Fruit fly (Drosophila melanogaster) whole organism, larva: ENCODE data around the gene dmt.
"Not testable (repeated sequence)": the region's sequence is repeated elsewhere in the genome, so short reads cannot be mapped to it uniquely, and the experiment has no call there.

Experiments used
- noc ChIP-seq: fragments of 200-800 bp; sonication (Bioruptor generic); optimal IDR thresholded peaks from 3 replicates; lab custom pipeline; 2019; ENCODE audit warnings: missing biosample characterization, mild to moderate bottlenecking, missing genetic modification characterization, moderate library complexity

dmt gene

DNA sequence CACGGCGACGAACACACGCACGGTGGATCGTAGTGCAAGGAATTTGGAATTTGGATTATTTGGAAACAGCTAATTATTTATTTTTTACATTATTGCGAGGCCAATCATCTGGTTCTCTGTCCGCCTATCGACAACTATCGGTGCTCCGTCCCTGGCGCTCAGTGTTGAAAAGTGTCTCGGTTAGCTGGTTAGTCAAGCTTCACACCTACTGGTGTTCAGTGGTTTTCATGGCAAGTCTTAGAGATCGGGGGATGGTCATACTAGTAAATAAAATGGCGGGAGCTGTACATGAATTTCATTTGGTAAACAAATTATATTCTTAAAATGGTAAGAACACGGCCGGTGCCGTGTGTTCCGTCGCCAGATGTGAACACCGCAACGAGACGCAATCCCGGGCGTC is at the start of gene dmt, which contains the start of gene trbd:
dmt (plus strand) TSS at position 257 of the 400 bp plus-strand sequence.
trbd (minus strand) TSS at position 152 of the 400 bp plus-strand sequence.
- no peak for TF ChIP-seq noc (tag; lab: Kevin White, UChicago)

DNA sequence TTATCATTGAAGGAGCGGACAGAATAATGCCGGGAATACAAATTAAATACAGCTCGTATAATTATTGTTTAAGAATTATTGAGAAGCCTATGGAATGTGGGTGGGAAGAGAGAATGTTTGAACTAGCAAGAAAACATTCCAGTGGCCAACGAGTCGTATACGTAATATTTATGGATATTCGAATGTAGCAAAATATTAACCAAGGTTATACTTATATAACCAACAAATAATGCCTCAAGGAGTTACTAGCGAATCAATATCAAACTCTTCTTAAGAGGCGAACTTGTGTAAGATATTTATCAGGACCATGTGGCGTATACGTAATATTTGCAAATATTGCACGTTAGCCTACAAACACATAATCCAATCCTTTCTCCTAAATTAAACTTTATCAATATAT is 45.5 kb upstream of the dmt start:
- no peak for TF ChIP-seq noc (tag; lab: Kevin White, UChicago)

DNA sequence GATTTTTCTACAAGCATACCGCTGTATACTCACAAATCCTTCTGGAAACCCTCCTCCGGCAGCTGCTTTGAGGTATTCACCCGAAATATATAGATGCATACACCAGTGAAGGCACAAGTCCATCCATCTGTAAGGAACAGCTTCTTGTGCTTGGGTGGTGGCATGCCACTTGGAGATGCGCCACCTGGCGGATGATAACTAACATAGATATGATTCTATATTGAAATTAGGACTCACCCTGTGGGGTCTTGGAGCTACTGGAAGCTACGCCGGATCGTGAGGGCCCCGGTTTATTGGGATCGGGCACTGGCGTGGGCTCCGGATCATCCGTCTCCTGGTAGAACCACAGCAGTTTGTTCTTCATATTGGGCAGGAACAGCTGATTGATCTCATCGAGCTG is 37.7 kb upstream of the dmt start:
- no peak for TF ChIP-seq noc (tag; lab: Kevin White, UChicago)

DNA sequence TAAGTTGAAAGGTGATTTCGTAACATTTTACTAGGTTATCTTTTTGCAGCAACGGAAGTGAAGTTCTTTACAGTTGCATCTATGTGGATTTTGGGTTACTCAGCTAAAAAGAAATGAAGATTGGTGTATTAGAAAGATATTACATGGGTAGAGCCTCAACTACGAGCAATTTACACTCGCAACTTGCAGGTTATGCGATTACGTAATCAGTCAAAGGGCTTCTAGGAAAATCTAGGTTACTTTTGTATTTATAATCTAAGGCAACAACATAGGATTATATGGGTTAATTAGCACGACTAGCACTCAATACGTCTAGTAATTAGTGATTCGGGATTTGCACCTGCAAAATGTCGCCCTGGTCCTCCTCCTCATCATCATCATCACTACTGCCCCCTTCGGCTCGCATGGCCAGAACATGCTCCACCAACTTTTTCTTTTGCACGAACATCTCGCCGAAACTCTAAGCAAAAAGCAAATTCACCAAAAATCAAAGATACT is 36.7 kb upstream of the dmt start, which contains the start of gene Dhc1:
Dhc1 (minus strand) TSS at position 448 of the 498 bp plus-strand sequence.
- TF ChIP-seq noc (tag; lab: Kevin White, UChicago), result no peak

DNA sequence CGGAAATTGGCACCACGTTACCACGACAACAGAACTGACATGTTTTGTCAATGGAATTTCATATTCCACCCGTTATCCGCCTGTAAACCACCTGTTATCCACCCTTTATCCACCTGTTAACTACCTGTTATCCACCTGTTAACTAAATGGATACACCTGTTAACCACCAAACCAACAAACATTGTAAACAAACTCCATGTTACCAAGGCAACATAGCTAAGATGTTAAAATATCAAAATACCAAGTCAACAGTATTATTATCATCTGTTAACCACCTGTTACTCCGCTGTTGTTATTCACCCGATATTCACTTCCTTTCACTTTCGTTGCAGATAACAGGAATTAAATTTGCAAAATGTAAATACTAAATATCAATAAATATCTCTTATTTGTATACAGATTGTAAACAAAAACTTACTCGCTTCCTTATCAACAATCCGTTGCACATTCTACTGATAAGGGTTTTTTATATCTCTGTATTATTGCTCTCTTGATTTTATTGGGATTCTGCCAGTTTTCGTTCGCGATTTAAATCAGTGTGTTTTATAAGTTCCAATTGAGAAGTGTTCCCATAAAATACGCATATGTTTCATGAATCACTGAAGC is 35.9 kb upstream of the dmt start, which contains the start of gene Nepl12:
Nepl12 (plus strand) TSS at position 556 of the 606 bp plus-strand sequence.
- TF ChIP-seq noc (tag; lab: Kevin White, UChicago), result no peak

DNA sequence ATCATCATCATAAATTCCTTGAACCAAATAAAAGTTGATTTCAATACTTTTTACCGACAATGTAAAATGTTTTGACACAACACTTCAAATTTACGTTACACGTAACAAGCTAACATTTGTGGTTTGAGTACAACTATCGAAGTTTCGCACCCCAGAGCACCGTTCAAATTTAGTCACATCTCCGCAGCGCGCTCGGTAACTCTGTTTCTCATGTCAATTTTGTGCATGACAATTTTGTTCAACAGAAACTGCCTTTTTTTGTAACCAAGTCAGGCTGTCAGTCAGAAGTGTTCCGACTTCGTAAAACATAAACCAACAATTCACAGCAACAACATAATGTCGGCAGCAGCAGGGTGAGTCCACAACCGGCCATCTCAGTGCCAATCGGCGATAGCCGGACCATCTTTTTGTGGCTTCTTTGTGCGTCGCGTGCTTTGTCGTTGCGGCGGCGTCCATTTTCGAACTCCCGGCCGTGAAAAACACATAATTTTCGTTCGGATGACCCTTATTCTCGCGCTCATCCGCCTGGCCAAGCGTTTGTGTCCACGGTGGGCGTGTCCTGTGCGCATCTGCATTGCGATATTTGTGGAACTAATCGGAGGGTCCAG is 33.1 kb upstream of the dmt start, which contains the start of gene p23:
p23 (plus strand) TSS at position 194 of the 608 bp plus-strand sequence.
- TF ChIP-seq noc (tag; lab: Kevin White, UChicago), result no peak

DNA sequence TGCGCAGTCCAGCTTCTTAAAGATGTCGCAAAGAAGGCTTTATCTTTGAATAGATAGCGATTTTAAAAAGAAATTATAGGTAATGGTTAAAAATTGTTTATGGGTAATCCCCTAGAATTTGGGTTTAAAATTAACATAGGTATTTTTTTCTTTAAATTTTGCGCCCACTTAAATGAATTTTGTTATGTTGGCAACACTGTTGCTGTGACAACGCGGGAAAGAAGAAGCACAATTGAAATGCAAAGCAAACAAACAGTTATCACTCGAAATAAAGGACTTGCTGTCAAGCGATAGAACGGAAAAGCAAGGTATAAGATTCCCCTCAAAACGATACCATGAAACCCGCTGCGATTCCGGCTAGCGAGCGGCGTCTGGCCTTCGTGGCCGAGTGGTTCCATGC is 31.2 kb upstream of the dmt start, which contains the start of gene nmdyn-D7:
nmdyn-D7 (plus strand) TSS at position 194 of the 400 bp plus-strand sequence.
- no peak for TF ChIP-seq noc (tag; lab: Kevin White, UChicago)

DNA sequence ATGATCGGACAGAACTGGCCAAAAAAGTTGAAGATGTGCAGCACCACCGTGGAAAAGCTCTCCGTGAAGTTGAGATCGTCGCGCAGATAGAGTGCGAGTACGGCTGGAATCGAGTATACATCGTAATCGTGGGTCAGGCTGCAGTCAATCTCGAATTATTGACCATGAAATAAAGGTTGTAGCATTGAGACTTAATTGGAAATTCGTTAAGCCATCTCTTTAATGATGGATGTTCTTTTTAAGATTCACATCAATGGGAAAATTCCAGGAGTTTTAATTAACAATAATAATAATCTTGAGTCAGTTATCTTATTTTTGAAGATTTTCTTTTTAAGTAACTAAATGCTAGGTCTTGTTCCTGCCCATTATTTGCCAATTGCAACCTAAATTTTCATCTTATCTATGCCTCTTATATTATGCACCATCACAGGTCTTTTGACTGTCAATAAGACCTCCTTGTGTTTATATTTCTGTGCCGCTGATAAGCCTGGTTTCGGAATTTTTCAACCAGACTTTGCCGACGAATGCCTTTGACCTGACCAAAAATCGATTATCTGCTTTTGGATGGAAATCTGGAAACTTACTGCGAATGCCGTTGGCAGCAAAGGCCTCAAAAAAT is 27.8 kb upstream of the dmt start:
- TF ChIP-seq noc (tag; lab: Kevin White, UChicago), result no peak

DNA sequence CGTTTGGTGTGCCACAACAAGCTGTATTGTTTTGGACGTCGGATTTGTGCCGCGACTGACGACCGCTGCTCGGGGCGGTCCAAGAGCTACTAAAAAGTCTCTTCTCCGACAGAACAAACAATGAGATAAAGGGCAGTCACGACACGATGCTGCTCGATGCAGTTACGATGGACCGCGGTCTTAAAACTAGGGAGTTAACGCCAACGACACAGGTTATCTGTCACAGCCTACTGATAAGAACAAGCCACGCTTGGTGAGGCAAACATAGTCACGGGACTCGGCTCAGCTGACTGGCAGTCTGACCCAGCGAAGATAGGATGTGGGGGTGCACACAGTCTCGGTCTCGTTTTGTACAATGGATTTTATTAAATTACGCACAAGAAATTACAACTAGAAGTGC is 26.8 kb upstream of the dmt start, which contains the start of gene CG9444:
CG9444 (minus strand) TSS at position 140 of the 400 bp plus-strand sequence.
- no peak for TF ChIP-seq noc (tag; lab: Kevin White, UChicago)

DNA sequence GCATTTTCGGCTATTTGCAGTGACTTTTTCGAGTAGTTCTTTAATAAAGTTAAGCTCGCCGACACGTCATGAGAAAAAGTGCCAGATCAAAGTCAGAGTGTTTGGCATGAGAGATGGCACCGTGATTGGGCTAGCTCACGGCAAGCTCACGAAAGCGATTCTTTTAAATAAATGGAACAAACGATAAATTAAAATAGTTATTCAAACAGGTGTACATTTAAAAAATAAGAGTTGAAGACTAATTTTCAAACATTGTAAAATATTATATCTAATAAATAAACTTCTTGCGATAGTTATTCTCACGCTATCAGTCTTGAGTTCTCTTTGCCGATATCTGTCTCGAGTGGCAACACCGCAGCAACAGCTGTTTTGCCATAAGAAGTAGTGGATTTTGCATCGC is 25.6 kb upstream of the dmt start, which contains the start of the genes eca and CG18542:
eca (minus strand) TSS at position 101 of the 400 bp plus-strand sequence.
CG18542 (plus strand) TSS at position 385 of the 400 bp plus-strand sequence.
- TF ChIP-seq noc (tag; lab: Kevin White, UChicago), result not testable (repeated sequence)

DNA sequence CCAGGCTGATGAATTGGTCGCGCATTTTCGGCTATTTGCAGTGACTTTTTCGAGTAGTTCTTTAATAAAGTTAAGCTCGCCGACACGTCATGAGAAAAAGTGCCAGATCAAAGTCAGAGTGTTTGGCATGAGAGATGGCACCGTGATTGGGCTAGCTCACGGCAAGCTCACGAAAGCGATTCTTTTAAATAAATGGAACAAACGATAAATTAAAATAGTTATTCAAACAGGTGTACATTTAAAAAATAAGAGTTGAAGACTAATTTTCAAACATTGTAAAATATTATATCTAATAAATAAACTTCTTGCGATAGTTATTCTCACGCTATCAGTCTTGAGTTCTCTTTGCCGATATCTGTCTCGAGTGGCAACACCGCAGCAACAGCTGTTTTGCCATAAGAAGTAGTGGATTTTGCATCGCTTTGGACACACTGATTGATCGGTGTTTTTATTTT is 18.2 kb upstream of the dmt start, which contains the start of the genes Unc-115b, p24-2 and CG32939:
Unc-115b (minus strand) TSS at position 101 of the 455 bp plus-strand sequence.
p24-2 (minus strand) TSS at position 120 of the 455 bp plus-strand sequence.
CG32939 (plus strand) TSS at position 405 of the 455 bp plus-strand sequence.
- not testable (repeated sequence) for TF ChIP-seq noc (tag; lab: Kevin White, UChicago)

DNA sequence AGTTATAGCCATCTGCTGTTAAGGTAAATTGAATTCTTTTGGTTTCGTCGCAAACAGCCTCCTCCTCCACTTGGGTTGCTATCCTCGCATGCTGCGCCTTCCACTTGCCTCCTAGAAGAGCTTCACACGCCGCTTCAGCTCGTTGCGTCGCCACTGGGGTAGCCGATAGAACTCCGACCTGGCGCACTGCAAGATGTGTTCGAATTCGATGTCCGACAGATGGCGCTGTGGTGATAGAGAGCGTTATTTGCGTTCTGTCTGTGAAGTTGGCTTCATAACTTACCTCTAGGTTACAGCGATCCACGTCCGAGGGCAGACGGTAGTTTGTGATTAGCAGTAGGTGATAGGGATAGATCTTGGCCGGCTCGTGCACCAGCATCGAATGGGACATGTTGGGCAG is 15.9 kb upstream of the dmt start:
- TF ChIP-seq noc (tag; lab: Kevin White, UChicago), result no peak

DNA sequence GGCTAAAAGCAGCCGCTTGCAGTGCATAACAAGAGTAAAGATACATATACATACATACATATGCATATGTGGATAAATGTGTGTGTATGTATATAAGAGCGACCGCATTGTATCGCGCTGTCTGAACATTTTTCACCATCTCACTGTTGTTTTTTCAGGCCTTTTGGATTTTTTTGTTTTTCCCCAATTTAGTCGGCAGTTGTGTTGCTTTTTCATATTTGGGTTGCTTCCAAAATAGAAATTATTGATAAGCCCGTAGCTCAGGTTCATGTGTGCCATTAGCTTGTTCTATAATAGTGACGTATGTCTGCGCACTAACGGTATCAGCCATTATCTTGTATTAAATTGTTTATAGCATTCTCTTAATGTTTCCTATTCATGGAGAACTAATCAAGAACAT is 10.4 kb upstream of the dmt start:
- TF ChIP-seq noc (tag; lab: Kevin White, UChicago), result peak; percentile 12

DNA sequence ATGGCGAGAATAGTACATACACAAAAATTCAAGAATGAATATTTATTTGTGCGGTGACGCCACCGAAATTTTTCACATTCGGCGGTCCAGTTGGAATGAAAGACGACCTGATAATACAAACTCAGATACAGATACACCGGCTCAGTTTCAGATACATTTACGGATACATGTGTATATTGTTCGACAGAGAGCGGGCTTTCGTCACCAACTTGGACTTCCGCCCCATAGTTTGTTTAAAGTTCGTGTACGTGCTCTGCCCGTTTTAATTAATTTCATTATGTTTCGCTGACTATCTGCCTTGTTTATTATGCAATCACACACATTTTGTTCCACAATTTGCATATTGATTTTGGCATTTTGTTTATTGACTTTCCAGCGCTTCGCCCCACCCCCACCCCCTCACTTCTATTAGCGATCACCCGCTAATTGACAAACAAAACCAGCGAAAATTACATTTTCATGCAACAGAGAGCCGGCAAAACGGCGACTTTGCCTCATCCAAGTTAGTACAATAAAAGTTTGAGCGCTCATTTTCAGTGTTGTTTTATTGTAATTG is 9.7 kb upstream of the dmt start:
- no peak for TF ChIP-seq noc (tag; lab: Kevin White, UChicago)

DNA sequence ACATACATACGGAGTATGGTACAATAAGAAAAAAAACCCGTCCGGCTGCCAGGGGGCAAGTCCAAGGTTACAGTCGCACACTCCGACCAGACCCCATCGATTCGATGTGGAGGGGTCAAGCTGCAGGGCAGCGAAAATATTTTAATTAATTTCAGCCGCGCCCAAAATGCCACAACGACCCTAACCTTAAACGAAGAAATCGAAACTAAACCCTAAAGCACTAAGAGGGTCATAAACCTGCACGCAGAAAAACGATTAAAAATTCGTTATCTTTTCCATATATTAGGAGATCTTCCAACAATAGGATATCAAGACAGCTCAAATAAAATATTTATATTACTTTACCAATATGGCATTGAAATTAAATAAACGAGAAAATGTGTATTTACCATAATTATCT is 9.0 kb upstream of the dmt start:
- TF ChIP-seq noc (tag; lab: Kevin White, UChicago), result no peak
